Worm (Caenorhabditis elegans) whole organism, L1 larva: ENCODE measurements around the gene mig-15.

ENCODE experiments used
- C04F5.9 ChIP-seq: sonication (generic microtip); optimal IDR thresholded peaks from 2 replicates; lab custom pipeline; 2016; ENCODE audit warnings: missing genetic modification characterization, missing compliant biosample characterization
- C16A3.4 ChIP-seq: fragments of 150-350 bp; optimal IDR thresholded peaks from 2 replicates; lab custom pipeline; 2014; ENCODE audit warnings: missing biosample characterization, missing genetic modification characterization
- aly-2 ChIP-seq: fragments of 150-350 bp; optimal IDR thresholded peaks from 2 replicates; lab custom pipeline; 2014; ENCODE audit warnings: missing biosample characterization, missing genetic modification characterization
- ama-1 ChIP-seq: fragments of 150-350 bp; optimal IDR thresholded peaks from 2 replicates; lab custom pipeline; 2014
- blmp-1 ChIP-seq: fragments of 150-350 bp; optimal IDR thresholded peaks from 2 replicates; lab custom pipeline; 2014; ENCODE audit warnings: missing biosample characterization, missing genetic modification characterization
- ceh-63 ChIP-seq: fragments of 200-800 bp; sonication (Bioruptor generic); optimal IDR thresholded peaks from 2 replicates; lab custom pipeline; 2018; ENCODE audit warnings: mild to moderate bottlenecking, missing genetic modification characterization, missing compliant biosample characterization
- ceh-82 ChIP-seq, 3 experiments: fragments of 150-350 bp in 1 of 3; sonication (generic microtip) in 2 of 3; optimal IDR thresholded peaks; 2 replicates each; lab custom pipeline; 2014 to 2017; ENCODE audit warnings: missing biosample characterization in 3 of 3, missing genetic modification characterization in 3 of 3
- ceh-90 ChIP-seq: sonication (generic microtip); optimal IDR thresholded peaks from 2 replicates; lab custom pipeline; 2016; ENCODE audit warnings: missing genetic modification characterization, missing compliant biosample characterization
- dpl-1 ChIP-seq, 3 experiments: fragments of 150-350 bp in 2 of 3; sonication (generic microtip) in 1 of 3; optimal IDR thresholded peaks; 2 replicates each; lab custom pipeline; 2014 to 2017; ENCODE audit warnings: missing biosample characterization in 3 of 3, missing genetic modification characterization in 3 of 3, missing genetic modification reagents in 3 of 3
- dsc-1 ChIP-seq: sonication (generic microtip); optimal IDR thresholded peaks from 2 replicates; lab custom pipeline; 2016; ENCODE audit warnings: mild to moderate bottlenecking, missing genetic modification characterization, missing compliant biosample characterization
- efl-1 ChIP-seq, 4 experiments: fragments of 150-350 bp; optimal IDR thresholded peaks in 3 of 4; peaks in 1 of 4; 1 replicate in 1 of 4; 2 replicates in 3 of 4; lab custom pipeline; 2014; ENCODE audit warnings: missing biosample characterization in 2 of 4, missing genetic modification characterization in 2 of 4, missing genetic modification reagents in 2 of 4
- egl-13 ChIP-seq: sonication (generic microtip); optimal IDR thresholded peaks from 2 replicates; lab custom pipeline; 2016; ENCODE audit warnings: missing genotype, missing genetic modification reagents, missing genetic modification characterization, missing compliant biosample characterization
- egl-27 ChIP-seq, 2 experiments: fragments of 150-350 bp in 1 of 2; sonication (generic microtip); optimal IDR thresholded peaks; 3 replicates each; lab custom pipeline; 2017 to 2018; ENCODE audit warnings: missing biosample characterization in 2 of 2, missing genetic modification characterization in 2 of 2, missing genetic modification reagents in 2 of 2
- elt-2 ChIP-seq: sonication (generic microtip); optimal IDR thresholded peaks from 2 replicates; lab custom pipeline; 2016; ENCODE audit warnings: missing genetic modification characterization, mild to moderate bottlenecking, inconsistent platforms, missing compliant biosample characterization, missing genetic modification reagents
- elt-3 ChIP-seq, 6 experiments: fragments of 150-350 bp in 1 of 6; sonication (generic microtip); optimal IDR thresholded peaks; 2 replicates each; lab custom pipeline; 2017 to 2018; ENCODE audit warnings: missing biosample characterization in 6 of 6, missing genetic modification characterization in 6 of 6, inconsistent platforms in 1 of 6
- ets-5 ChIP-seq: fragments of 200-800 bp; sonication (Bioruptor generic); IDR thresholded peaks from 2 replicates; pipeline ENCODE4 v1.3.6; 2022; ENCODE audit warnings: missing genetic modification characterization, missing compliant biosample characterization
- fkh-4 ChIP-seq: sonication (generic microtip); optimal IDR thresholded peaks from 2 replicates; lab custom pipeline; 2016; ENCODE audit warnings: missing compliant biosample characterization, missing genetic modification characterization, borderline replicate concordance
- grh-1 ChIP-seq: fragments of 200-800 bp; sonication (Bioruptor generic); IDR thresholded peaks from 2 replicates; pipeline ENCODE4 v1.3.6; 2022; ENCODE audit warnings: missing genetic modification reagents, missing genetic modification characterization, missing compliant biosample characterization
- hlh-17 ChIP-seq: fragments of 200-800 bp; sonication (Bioruptor generic); optimal IDR thresholded peaks from 2 replicates; lab custom pipeline; 2018; ENCODE audit warnings: missing genetic modification characterization, mild to moderate bottlenecking, missing compliant biosample characterization, moderate library complexity, borderline replicate concordance
- hpl-2 ChIP-seq: fragments of 150-350 bp; optimal IDR thresholded peaks from 2 replicates; lab custom pipeline; 2014; ENCODE audit warnings: missing biosample characterization, missing genetic modification reagents, missing genetic modification characterization
- irx-1 ChIP-seq: sonication (generic microtip); optimal IDR thresholded peaks from 2 replicates; lab custom pipeline; 2016; ENCODE audit warnings: missing genetic modification characterization, missing compliant biosample characterization
- isw-1 ChIP-seq: fragments of 200-800 bp; sonication (Bioruptor generic); IDR thresholded peaks from 2 replicates; pipeline ENCODE4 v1.3.6; 2022; ENCODE audit warnings: missing genetic modification characterization, missing compliant biosample characterization
- lin-13 ChIP-seq: fragments of 150-350 bp; optimal IDR thresholded peaks from 2 replicates; lab custom pipeline; 2014; ENCODE audit warnings: missing biosample characterization, missing genetic modification reagents, missing genetic modification characterization
- lin-14 ChIP-seq: fragments of 200-800 bp; sonication (Bioruptor generic); optimal IDR thresholded peaks from 2 replicates; lab custom pipeline; 2018; ENCODE audit warnings: mild to moderate bottlenecking, missing genetic modification characterization, moderate library complexity, missing compliant biosample characterization
- lin-15B ChIP-seq: fragments of 150-350 bp; sonication (generic microtip); optimal IDR thresholded peaks from 3 replicates; lab custom pipeline; 2014; ENCODE audit warnings: missing biosample characterization, missing genetic modification characterization
- lin-35 ChIP-seq, 2 experiments: fragments of 150-350 bp; optimal IDR thresholded peaks; 2 replicates each; lab custom pipeline; 2014; ENCODE audit warnings: missing biosample characterization in 2 of 2, missing genetic modification characterization in 2 of 2, missing genetic modification reagents in 2 of 2
- lsy-2 ChIP-seq, 2 experiments: fragments of 150-350 bp; optimal IDR thresholded peaks; 2 replicates each; lab custom pipeline; 2014; ENCODE audit warnings: missing biosample characterization in 2 of 2, missing genetic modification characterization in 2 of 2
- mdl-1 ChIP-seq, 2 experiments: fragments of 150-350 bp; optimal IDR thresholded peaks; 2 replicates each; lab custom pipeline; 2014 to 2017; ENCODE audit warnings: missing biosample characterization in 2 of 2, missing genetic modification characterization in 2 of 2, inconsistent platforms in 1 of 2
- nhr-12 ChIP-seq: sonication (generic microtip); optimal IDR thresholded peaks from 2 replicates; lab custom pipeline; 2017; ENCODE audit warnings: missing biosample characterization, missing genetic modification characterization
- nhr-19 ChIP-seq: fragments of 200-800 bp; sonication (Bioruptor generic); conservative IDR thresholded peaks from 2 replicates; pipeline ENCODE4 v1.3.6; 2022; ENCODE audit warnings: missing genetic modification characterization, missing compliant biosample characterization
- nhr-237 ChIP-seq: fragments of 150-350 bp; optimal IDR thresholded peaks from 2 replicates; lab custom pipeline; 2014; ENCODE audit warnings: missing biosample characterization, missing genetic modification characterization
- nhr-28 ChIP-seq: fragments of 150-350 bp; optimal IDR thresholded peaks from 2 replicates; lab custom pipeline; 2014; ENCODE audit warnings: missing biosample characterization, missing genetic modification characterization
- nhr-71 ChIP-seq: sonication (generic microtip); optimal IDR thresholded peaks from 2 replicates; lab custom pipeline; 2016; ENCODE audit warnings: mild to moderate bottlenecking, missing genetic modification characterization, moderate library complexity, missing compliant biosample characterization
- nhr-76 ChIP-seq: sonication (generic microtip); optimal IDR thresholded peaks from 2 replicates; lab custom pipeline; 2017; ENCODE audit warnings: missing biosample characterization, missing genetic modification characterization
- nhr-84 ChIP-seq: sonication (generic microtip); optimal IDR thresholded peaks from 2 replicates; lab custom pipeline; 2017; ENCODE audit warnings: missing biosample characterization, missing genetic modification characterization
- pag-3 ChIP-seq: sonication (generic microtip); optimal IDR thresholded peaks from 2 replicates; lab custom pipeline; 2017; ENCODE audit warnings: missing genetic modification characterization, mild to moderate bottlenecking, missing compliant biosample characterization, antibody characterized with exemption, borderline replicate concordance; ENCODE audit not compliant: insufficient read depth
- pqm-1 ChIP-seq: sonication (generic microtip); optimal IDR thresholded peaks from 3 replicates; lab custom pipeline; 2017; ENCODE audit warnings: missing biosample characterization, missing genetic modification characterization
- skn-1 ChIP-seq: fragments of 150-350 bp; optimal IDR thresholded peaks from 2 replicates; lab custom pipeline; 2014; ENCODE audit warnings: missing biosample characterization, missing genetic modification characterization
- snu-23 ChIP-seq: sonication (generic microtip); optimal IDR thresholded peaks from 2 replicates; lab custom pipeline; 2016; ENCODE audit warnings: missing genetic modification characterization, missing compliant biosample characterization
- sox-4 ChIP-seq: sonication (generic microtip); optimal IDR thresholded peaks from 2 replicates; lab custom pipeline; 2016; ENCODE audit warnings: missing genetic modification characterization, missing compliant biosample characterization
- sptf-1 ChIP-seq: fragments of 150-350 bp; optimal IDR thresholded peaks from 2 replicates; lab custom pipeline; 2014; ENCODE audit warnings: missing biosample characterization, missing genetic modification characterization
- sup-37 ChIP-seq: fragments of 200-800 bp; sonication (Bioruptor generic); optimal IDR thresholded peaks from 2 replicates; lab custom pipeline; 2018; ENCODE audit warnings: mild to moderate bottlenecking, missing genetic modification characterization, missing compliant biosample characterization
- tbx-2 ChIP-seq: sonication (generic microtip); optimal IDR thresholded peaks from 2 replicates; lab custom pipeline; 2016; ENCODE audit warnings: missing genetic modification characterization, missing compliant biosample characterization
- tlp-1 ChIP-seq: fragments of 150-350 bp; optimal IDR thresholded peaks from 2 replicates; lab custom pipeline; 2014; ENCODE audit warnings: missing biosample characterization, missing genetic modification characterization
- unc-130 ChIP-seq: fragments of 150-350 bp; optimal IDR thresholded peaks from 2 replicates; lab custom pipeline; 2017; ENCODE audit warnings: missing biosample characterization, missing genetic modification characterization, inconsistent platforms
- unc-62 ChIP-seq: fragments of 150-350 bp; optimal IDR thresholded peaks from 2 replicates; lab custom pipeline; 2014; ENCODE audit warnings: missing biosample characterization, missing genetic modification reagents, missing genetic modification characterization
- unc-86 ChIP-seq: sonication (generic microtip); optimal IDR thresholded peaks from 2 replicates; lab custom pipeline; 2016; ENCODE audit warnings: missing genetic modification characterization, missing compliant biosample characterization
- unc-98 ChIP-seq: fragments of 200-800 bp; sonication (Bioruptor generic); IDR thresholded peaks from 2 replicates; pipeline ENCODE4 v1.3.6; 2022; ENCODE audit warnings: missing genetic modification characterization, missing compliant biosample characterization
- vab-15 ChIP-seq: sonication (generic microtip); optimal IDR thresholded peaks from 2 replicates; lab custom pipeline; 2017; ENCODE audit warnings: missing genotype, mild to moderate bottlenecking, missing genetic modification characterization, missing compliant biosample characterization
- xbp-1 ChIP-seq: sonication (generic microtip); optimal IDR thresholded peaks from 2 replicates; lab custom pipeline; 2016; ENCODE audit warnings: missing genetic modification characterization, missing compliant biosample characterization
- zag-1 ChIP-seq: fragments of 150-350 bp; optimal IDR thresholded peaks from 2 replicates; lab custom pipeline; 2014; ENCODE audit warnings: missing biosample characterization, missing genetic modification characterization

Gene mig-15

DNA sequence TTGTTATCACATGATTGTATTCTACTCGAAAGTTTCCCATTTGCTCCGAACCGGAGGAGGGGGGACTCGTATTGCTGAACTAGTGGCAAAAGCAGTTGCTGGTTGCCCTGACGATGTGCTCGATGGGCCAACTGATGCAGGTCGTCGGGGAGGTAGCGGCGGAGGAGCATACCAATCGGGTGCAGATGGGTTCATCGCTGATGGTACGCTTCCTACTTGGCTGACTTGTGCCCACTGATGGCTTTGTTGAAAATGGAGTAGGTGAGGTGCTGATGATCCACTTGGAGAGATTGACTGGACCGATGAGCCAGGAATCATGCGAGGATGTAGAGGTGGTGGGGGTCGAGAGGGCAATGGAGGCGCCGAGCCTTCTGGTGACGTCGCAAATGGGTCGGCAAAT, 54.9 kb downstream of the mig-15 start:
- TF ChIP-seq efl-1 (optimal IDR thresholded peaks at IDR 0.05; lab: Kevin White, UChicago) (no peak), efl-1 (GFP tag; optimal IDR thresholded peaks at IDR 0.05 in 1 of 2; lab: Kevin White, UChicago) (peak in 1 of 2 experiments; percentile 85), blmp-1 (tag; lab: Kevin White, UChicago) (no peak), unc-86 (no peak), hpl-2 (no peak), nhr-12 (tag; lab: Kevin White, UChicago) (no peak)
- TF ChIP-seq, all 84 proteins: peak for 1

DNA sequence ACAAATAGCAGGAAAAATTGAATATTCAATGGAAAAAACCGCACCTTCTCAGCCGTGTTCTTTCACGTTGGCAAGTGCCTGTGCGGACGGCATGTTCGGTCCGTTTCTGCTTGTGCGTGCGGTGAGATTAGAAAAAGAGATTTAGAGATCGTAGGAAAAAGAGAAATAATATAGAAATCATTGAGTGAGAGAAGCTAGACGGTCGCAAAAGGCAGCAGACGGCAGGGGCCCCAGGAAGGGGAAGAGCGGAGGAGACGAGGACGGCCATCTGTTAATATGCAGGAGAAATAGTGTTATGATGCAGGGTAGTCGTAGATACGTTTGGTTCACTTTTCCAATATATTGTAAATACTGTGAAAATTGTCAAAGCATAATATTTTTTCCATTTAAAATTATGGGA, 55.9 kb downstream of the mig-15 start, which contains the start of gene Y49A10A.2:
Gene Y49A10A.2 (minus strand): TSS at position 109 of the 400 bp plus-strand sequence.
- TF ChIP-seq snu-23 (GFP tag; lab: Kevin White, UChicago) (peak; percentile 52), tbx-2 (tag; lab: Kevin White, UChicago) (peak; percentile 29), pag-3 (tag; lab: Kevin White, UChicago) (peak; percentile 44), nhr-19 (GFP tag; lab: Robert Waterston, UW) (0 out of 2 replicates have a peak, but pooled peaks have one; percentile 17), egl-13 (tag; lab: Kevin White, UChicago) (no peak), skn-1 (tag; lab: Kevin White, UChicago) (no peak), zag-1 (tag; lab: Kevin White, UChicago) (no peak), unc-62 (GFP tag; lab: Kevin White, UChicago) (no peak), ceh-63 (GFP tag; lab: Kevin White, UChicago) (no peak), nhr-28 (tag; lab: Kevin White, UChicago) (no peak), fkh-4 (tag; lab: Kevin White, UChicago) (no peak), unc-98 (GFP tag; lab: Robert Waterston, UW) (no peak), pqm-1 (tag; lab: Kevin White, UChicago) (no peak), lin-35 (GFP tag; optimal IDR thresholded peaks at IDR 0.05; lab: Kevin White, UChicago) (peak in 1 of 2 experiments; percentile 5), dpl-1 (GFP tag; optimal IDR thresholded peaks at IDR 0.05; lab: Kevin White, UChicago) (no peak), elt-3 (tag; optimal IDR thresholded peaks at IDR 0.05; lab: Kevin White, UChicago) (no peak), hlh-17 (GFP tag; lab: Kevin White, UChicago) (no peak), lin-13 (GFP tag; lab: Kevin White, UChicago) (no peak), nhr-76 (tag; lab: Kevin White, UChicago) (no peak), isw-1 (GFP tag; lab: Robert Waterston, UW) (no peak; the same call in 1 of the 2 replicates), lsy-2 (tag; optimal IDR thresholded peaks at IDR 0.05; lab: Kevin White, UChicago) (peak in 1 of 2 experiments; percentile 40), grh-1 (GFP tag; lab: Robert Waterston, UW) (no peak), vab-15 (tag; lab: Kevin White, UChicago) (no peak), C04F5.9 (no peak), nhr-71 (peak; percentile 55), sptf-1 (tag; lab: Kevin White, UChicago) (no peak), aly-2 (tag; lab: Kevin White, UChicago) (no peak), sup-37 (GFP tag; lab: Kevin White, UChicago) (no peak), nhr-84 (tag; lab: Kevin White, UChicago) (no peak), xbp-1 (tag; lab: Kevin White, UChicago) (peak; percentile 23), egl-27 (tag; optimal IDR thresholded peaks at IDR 0.05; lab: Kevin White, UChicago) (no peak), ceh-90 (tag; lab: Kevin White, UChicago) (no peak), lin-15B (no peak), ceh-82 (tag; optimal IDR thresholded peaks at IDR 0.05; lab: Kevin White, UChicago) (peak in 2 of 3 experiments; percentile 2 to 16), nhr-12 (tag; lab: Kevin White, UChicago) (no peak), tlp-1 (tag; lab: Kevin White, UChicago) (no peak), elt-2 (tag; lab: Kevin White, UChicago) (no peak), ets-5 (GFP tag; lab: Robert Waterston, UW) (no peak), C16A3.4 (tag; lab: Kevin White, UChicago) (no peak), blmp-1 (tag; lab: Kevin White, UChicago) (peak; percentile 14), mdl-1 (tag; optimal IDR thresholded peaks at IDR 0.05; lab: Kevin White, UChicago) (peak in 1 of 2 experiments; percentile 13), sox-4 (tag; lab: Kevin White, UChicago) (no peak), lin-14 (GFP tag; lab: Kevin White, UChicago) (peak; percentile 80), unc-130 (tag; lab: Kevin White, UChicago) (no peak), irx-1 (tag; lab: Kevin White, UChicago) (no peak), ama-1 (lab: Kevin White, UChicago) (no peak), nhr-237 (no peak), dsc-1 (tag; lab: Kevin White, UChicago) (peak; percentile 39)
